Fruit fly (Drosophila melanogaster) whole organism, embryonic: ENCODE results near the gene Phs.

Experiments
- Aef1 ChIP-seq: fragments of 200-800 bp; sonication (Bioruptor generic); IDR thresholded peaks from 3 replicates; pipeline ENCODE4 v1.3.6; 2022; ENCODE audit warnings: missing biosample characterization, missing genetic modification characterization
- Atf3 ChIP-seq: fragments of 200-800 bp; sonication (Bioruptor generic); optimal IDR thresholded peaks from 3 replicates; lab custom pipeline; 2016; ENCODE audit warnings: missing biosample characterization, missing genetic modification characterization
- Atf6 ChIP-seq: fragments of 200-800 bp; sonication (Bioruptor generic); IDR thresholded peaks from 2 replicates; pipeline ENCODE4 v1.3.6; 2022; ENCODE audit warnings: missing biosample characterization, missing genetic modification characterization
- CG10274 ChIP-seq: fragments of 200-800 bp; sonication (Bioruptor generic); optimal IDR thresholded peaks from 3 replicates; lab custom pipeline; 2017; ENCODE audit warnings: missing biosample characterization, mild to moderate bottlenecking, missing genetic modification characterization
- CG10321 ChIP-seq: fragments of 200-800 bp; sonication (Bioruptor generic); IDR thresholded peaks from 2 replicates; pipeline ENCODE4 v1.3.6; 2022; ENCODE audit warnings: missing biosample characterization, missing genetic modification characterization
- CG10979 ChIP-seq: fragments of 200-800 bp; sonication (Bioruptor generic); optimal IDR thresholded peaks from 2 replicates; lab custom pipeline; 2018; ENCODE audit warnings: missing biosample characterization, mild to moderate bottlenecking, missing genetic modification characterization, moderate library complexity
- CG11456 ChIP-seq: fragments of 200-800 bp; sonication (Bioruptor generic); IDR thresholded peaks from 3 replicates; pipeline ENCODE4 v1.3.6; 2022; ENCODE audit warnings: missing biosample characterization, missing genetic modification characterization
- CG11696 ChIP-seq: fragments of 200-800 bp; sonication (Bioruptor generic); IDR thresholded peaks from 2 replicates; pipeline ENCODE4 v1.3.6; 2022; ENCODE audit warnings: missing biosample characterization, missing genetic modification characterization
- CG13296 ChIP-seq: fragments of 200-800 bp; sonication (Bioruptor generic); optimal IDR thresholded peaks from 3 replicates; lab custom pipeline; 2018; ENCODE audit warnings: missing biosample characterization, mild to moderate bottlenecking, missing genetic modification characterization
- CG14014 ChIP-seq: fragments of 200-800 bp; sonication (Bioruptor generic); IDR thresholded peaks from 2 replicates; pipeline ENCODE4 v1.3.6; 2022; ENCODE audit warnings: missing biosample characterization, missing genetic modification characterization
- CG14965 ChIP-seq: fragments of 200-800 bp; sonication (Bioruptor generic); optimal IDR thresholded peaks from 2 replicates; lab custom pipeline; 2016; ENCODE audit warnings: missing biosample characterization, missing genetic modification characterization, borderline replicate concordance
- CG15011 ChIP-seq: fragments of 200-800 bp; sonication (Bioruptor generic); optimal IDR thresholded peaks from 3 replicates; lab custom pipeline; 2018; ENCODE audit warnings: missing biosample characterization, mild to moderate bottlenecking, missing genetic modification characterization
- CG17912 ChIP-seq: fragments of 200-800 bp; sonication (Bioruptor generic); optimal IDR thresholded peaks from 2 replicates; lab custom pipeline; 2018; ENCODE audit warnings: missing biosample characterization, mild to moderate bottlenecking, missing genetic modification characterization
- CG2889 ChIP-seq: fragments of 200-800 bp; sonication (Bioruptor generic); IDR thresholded peaks from 3 replicates; pipeline ENCODE4 v1.3.6; 2022; ENCODE audit warnings: missing biosample characterization, missing genetic modification characterization
- CG31388 ChIP-seq: fragments of 200-800 bp; sonication (Bioruptor generic); optimal IDR thresholded peaks from 2 replicates; lab custom pipeline; 2016; ENCODE audit warnings: missing biosample characterization, missing genetic modification characterization
- CG34224 ChIP-seq: fragments of 200-800 bp; sonication (Bioruptor generic); IDR thresholded peaks from 3 replicates; pipeline ENCODE4 v1.3.6; 2022; ENCODE audit warnings: missing biosample characterization, missing genetic modification characterization; ENCODE audit not compliant: partially characterized antibody
- CG3726 ChIP-seq: fragments of 200-800 bp; sonication (Bioruptor generic); IDR thresholded peaks from 3 replicates; pipeline ENCODE4, ENCODE4 v1.3.6; 2022; ENCODE audit warnings: missing biosample characterization, missing genetic modification characterization
- CG3838 ChIP-seq: fragments of 200-800 bp; sonication (Bioruptor generic); optimal IDR thresholded peaks from 3 replicates; lab custom pipeline; 2016; ENCODE audit warnings: missing biosample characterization, missing genetic modification characterization
- CG43689 ChIP-seq: fragments of 200-800 bp; sonication (Bioruptor generic); IDR thresholded peaks from 2 replicates; pipeline ENCODE4 v1.3.6; 2022; ENCODE audit warnings: missing biosample characterization, missing genetic modification characterization
- CG4424 ChIP-seq: fragments of 200-800 bp; sonication (Bioruptor generic); optimal IDR thresholded peaks from 3 replicates; lab custom pipeline; 2016; ENCODE audit warnings: missing biosample characterization, missing genetic modification characterization
- CG7963 ChIP-seq: fragments of 200-800 bp; sonication (Bioruptor generic); IDR thresholded peaks from 3 replicates; pipeline ENCODE4 v1.3.6; 2022; ENCODE audit warnings: missing biosample characterization, missing genetic modification characterization; ENCODE audit not compliant: partially characterized antibody
- CG8388 ChIP-seq: fragments of 200-800 bp; sonication (Bioruptor generic); optimal IDR thresholded peaks from 2 replicates; lab custom pipeline; 2019; ENCODE audit warnings: missing biosample characterization, mild to moderate bottlenecking, missing genetic modification characterization, moderate library complexity
- CG8765 ChIP-seq: fragments of 200-800 bp; sonication (Bioruptor generic); IDR thresholded peaks from 2 replicates; pipeline ENCODE4 v1.3.6; 2022; ENCODE audit warnings: missing biosample characterization, missing genetic modification characterization
- CG9876 ChIP-seq: fragments of 200-800 bp; sonication (Bioruptor generic); optimal IDR thresholded peaks from 2 replicates; lab custom pipeline; 2016; ENCODE audit warnings: missing biosample characterization, missing genetic modification characterization
- Dek ChIP-seq: fragments of 200-800 bp; sonication (Bioruptor generic); optimal IDR thresholded peaks from 3 replicates; lab custom pipeline; 2019; ENCODE audit warnings: missing biosample characterization, mild to moderate bottlenecking, missing genetic modification characterization, moderate library complexity
- Elba2 ChIP-seq: fragments of 200-800 bp; sonication (Bioruptor generic); optimal IDR thresholded peaks from 3 replicates; lab custom pipeline; 2016; ENCODE audit warnings: missing biosample characterization, missing genetic modification characterization
- HHEX ChIP-seq: fragments of 200-800 bp; sonication (Bioruptor generic); optimal IDR thresholded peaks from 3 replicates; lab custom pipeline; 2017; ENCODE audit warnings: missing biosample characterization, mild to moderate bottlenecking, missing genetic modification characterization, missing genetic modification reagents
- Hr39 ChIP-seq: fragments of >200 bp; optimal IDR thresholded peaks from 2 replicates; lab custom pipeline; 2017
- Lim3 ChIP-seq: fragments of 200-800 bp; sonication (Bioruptor generic); IDR thresholded peaks from 2 replicates; pipeline ENCODE4 v1.3.6; 2022; ENCODE audit warnings: missing biosample characterization, missing genetic modification characterization
- Med ChIP-seq: fragments of 200-800 bp; sonication (Bioruptor generic); peaks from one replicate; lab custom pipeline; 2016; ENCODE audit warnings: missing biosample characterization, missing genetic modification characterization, mild to moderate bottlenecking, inconsistent platforms, moderate library complexity
- NK7.1 ChIP-seq: fragments of 200-800 bp; sonication (Bioruptor generic); optimal IDR thresholded peaks from 3 replicates; lab custom pipeline; 2016; ENCODE audit warnings: missing biosample characterization, missing genetic modification characterization
- Ravus ChIP-seq: fragments of 200-800 bp; sonication (Bioruptor generic); IDR thresholded peaks from 2 replicates; pipeline ENCODE4 v1.3.6; 2022; ENCODE audit warnings: missing biosample characterization, missing genetic modification characterization
- Side ChIP-seq: fragments of 200-800 bp; sonication (Bioruptor generic); optimal IDR thresholded peaks from 2 replicates; lab custom pipeline; 2016; ENCODE audit warnings: missing biosample characterization, missing genetic modification characterization
- Xrp1 ChIP-seq: fragments of 200-800 bp; sonication (Bioruptor generic); IDR thresholded peaks from 2 replicates; pipeline ENCODE4 v1.3.6; 2022; ENCODE audit warnings: missing biosample characterization, missing genetic modification characterization
- abd-A ChIP-seq: fragments of 200-800 bp; sonication (Bioruptor generic); optimal IDR thresholded peaks from 3 replicates; lab custom pipeline; 2019; ENCODE audit warnings: missing biosample characterization, mild to moderate bottlenecking, missing genetic modification characterization, moderate library complexity
- ase ChIP-seq: fragments of 200-800 bp; sonication (Bioruptor generic); IDR thresholded peaks from 3 replicates; pipeline ENCODE4 v1.3.6; 2022; ENCODE audit warnings: missing biosample characterization, missing genetic modification characterization
- btn ChIP-seq: fragments of 200-800 bp; sonication (Bioruptor generic); optimal IDR thresholded peaks from 2 replicates; lab custom pipeline; 2016; ENCODE audit warnings: missing biosample characterization, missing genetic modification characterization
- cg ChIP-seq: fragments of 200-800 bp; sonication (Bioruptor generic); optimal IDR thresholded peaks from 3 replicates; lab custom pipeline; 2019; ENCODE audit warnings: missing biosample characterization, mild to moderate bottlenecking, missing genetic modification characterization, moderate library complexity
- fd3F ChIP-seq: fragments of 200-800 bp; sonication (Bioruptor generic); optimal IDR thresholded peaks from 2 replicates; lab custom pipeline; 2018; ENCODE audit warnings: missing biosample characterization, mild to moderate bottlenecking, missing genetic modification characterization, moderate library complexity
- h ChIP-seq: fragments of >200 bp; optimal IDR thresholded peaks from 2 replicates; lab custom pipeline; 2017
- luna ChIP-seq: fragments of 200-800 bp; sonication (Bioruptor generic); optimal IDR thresholded peaks from 2 replicates; lab custom pipeline; 2016; ENCODE audit warnings: missing biosample characterization, missing genetic modification characterization
- mirr ChIP-seq: fragments of 200-800 bp; sonication (Bioruptor generic); optimal IDR thresholded peaks from 3 replicates; lab custom pipeline; 2018; ENCODE audit warnings: missing biosample characterization, mild to moderate bottlenecking, missing genetic modification characterization
- org-1 ChIP-seq: fragments of 200-800 bp; sonication (Bioruptor generic); optimal IDR thresholded peaks from 2 replicates; lab custom pipeline; 2017; ENCODE audit warnings: missing biosample characterization, missing genetic modification characterization
- pfk ChIP-seq: fragments of 200-800 bp; sonication (Bioruptor generic); optimal IDR thresholded peaks from 2 replicates; lab custom pipeline; 2018; ENCODE audit warnings: missing biosample characterization, mild to moderate bottlenecking, missing genetic modification characterization, moderate library complexity
- phol ChIP-seq: fragments of 200-800 bp; sonication (Bioruptor generic); optimal IDR thresholded peaks from 3 replicates; lab custom pipeline; 2018; ENCODE audit warnings: missing biosample characterization, mild to moderate bottlenecking, missing genetic modification characterization, moderate library complexity
- row ChIP-seq: fragments of 200-800 bp; sonication (Bioruptor generic); IDR thresholded peaks from 3 replicates; pipeline ENCODE4 v1.3.6; 2022; ENCODE audit warnings: missing biosample characterization, missing genetic modification characterization
- run ChIP-seq: fragments of 200-800 bp; sonication (Bioruptor generic); optimal IDR thresholded peaks from 3 replicates; lab custom pipeline; 2018; ENCODE audit warnings: missing biosample characterization, mild to moderate bottlenecking, missing genetic modification characterization
- sisA ChIP-seq: fragments of 200-800 bp; sonication (Bioruptor generic); IDR thresholded peaks from 2 replicates; pipeline ENCODE4 v1.3.6; 2022; ENCODE audit warnings: missing biosample characterization, missing genetic modification characterization
- so ChIP-seq: fragments of 200-800 bp; sonication (Bioruptor generic); IDR thresholded peaks from 3 replicates; pipeline ENCODE4 v1.3.6; 2022; ENCODE audit warnings: missing biosample characterization, missing genetic modification characterization
- sob ChIP-seq: fragments of 200-800 bp; sonication (Bioruptor generic); IDR thresholded peaks from 2 replicates; pipeline ENCODE4 v1.3.6; 2022; ENCODE audit warnings: missing biosample characterization, missing genetic modification characterization
- ssp ChIP-seq: fragments of 200-800 bp; sonication (Bioruptor generic); IDR thresholded peaks from 2 replicates; pipeline ENCODE4 v1.3.6; 2022; ENCODE audit warnings: missing biosample characterization, missing genetic modification characterization
- vvl ChIP-seq: fragments of 200-800 bp; sonication (Bioruptor generic); IDR thresholded peaks from 2 replicates; pipeline ENCODE4 v1.3.6; 2022; ENCODE audit warnings: missing biosample characterization, missing genetic modification characterization
- zf30C ChIP-seq: fragments of 200-800 bp; sonication (Bioruptor generic); optimal IDR thresholded peaks from 3 replicates; lab custom pipeline; 2018; ENCODE audit warnings: missing biosample characterization, mild to moderate bottlenecking, missing genetic modification characterization

Phs gene

dm6 chr3L:15580487-15580886, 39.2 kb upstream of the Phs start, which contains the start of the genes mrn and CG12301:
TSS of gene mrn (minus strand) at chr3L:15580537.
TSS of gene CG12301 (plus strand) at chr3L:15580800.
- TF ChIP-seq luna (GFP tag; lab: Kevin White, UChicago) (peak; percentile 20), CG8765 (peak; percentile 95), Aef1 (GFP tag; lab: Robert Waterston, UW) (peak; percentile 92), CG2889 (GFP tag; lab: Robert Waterston, UW) (peak; percentile 50; the same call in 1 of the 3 replicates), vvl (peak; percentile 93), CG10979 (peak; percentile 61), CG14014 (GFP tag; lab: Robert Waterston, UW) (peak; percentile 70), CG31388 (GFP tag; lab: Kevin White, UChicago) (peak; percentile 19), CG10321 (GFP tag; lab: Robert Waterston, UW) (no peak), abd-A (no peak), Atf3 (GFP tag; lab: Kevin White, UChicago) (peak; percentile 18), CG13296 (GFP tag; lab: Kevin White, UChicago) (no peak), Dek (tag; lab: Kevin White, UChicago) (no peak), Lim3 (GFP tag; lab: Robert Waterston, UW) (no peak), row (GFP tag; lab: Robert Waterston, UW) (peak; percentile 96), CG10274 (GFP tag; lab: Kevin White, UChicago) (no peak), HHEX (no peak), org-1 (GFP tag; lab: Kevin White, UChicago) (no peak), CG43689 (GFP tag; lab: Robert Waterston, UW) (no peak), CG4424 (peak; percentile 82), Atf6 (GFP tag; lab: Robert Waterston, UW) (peak; percentile 81), Side (GFP tag; lab: Kevin White, UChicago) (no peak), so (peak; percentile 79), pfk (GFP tag; lab: Kevin White, UChicago) (no peak), ssp (peak; percentile 84), Ravus (GFP tag; lab: Robert Waterston, UW) (no peak), CG14965 (GFP tag; lab: Kevin White, UChicago) (no peak), run (tag; lab: Kevin White, UChicago) (no peak), CG3838 (peak; percentile 47), CG8388 (GFP tag; lab: Kevin White, UChicago) (no peak), h (lab: Kevin White, UChicago) (no peak), btn (GFP tag; lab: Kevin White, UChicago) (no peak), CG11696 (GFP tag; lab: Robert Waterston, UW) (peak; percentile 47; the same call in 1 of the 2 replicates), mirr (GFP tag; lab: Kevin White, UChicago) (no peak), Xrp1 (GFP tag; lab: Robert Waterston, UW) (peak; percentile 94), NK7.1 (GFP tag; lab: Kevin White, UChicago) (peak; percentile 55), CG11456 (GFP tag; lab: Robert Waterston, UW) (peak; percentile 91), Hr39 (lab: Kevin White, UChicago) (no peak), Med (peak; percentile 91), cg (GFP tag; lab: Kevin White, UChicago) (no peak), Elba2 (no peak), CG3726 (peak; percentile 89), fd3F (GFP tag; lab: Kevin White, UChicago) (peak; percentile 50), CG9876 (no peak), zf30C (GFP tag; lab: Kevin White, UChicago) (no peak), CG7963 (GFP tag; lab: Robert Waterston, UW) (peak; percentile 77), sob (GFP tag; lab: Robert Waterston, UW) (peak; percentile 99), ase (peak; percentile 95), phol (peak; percentile 89), CG15011 (GFP tag; lab: Kevin White, UChicago) (no peak), sisA (GFP tag; lab: Robert Waterston, UW) (peak; percentile 76), CG34224 (GFP tag; lab: Robert Waterston, UW) (peak; percentile 95), CG17912 (GFP tag; lab: Kevin White, UChicago) (no peak)
